Worm (Caenorhabditis elegans): Measurements from ENCODE around the gene Y37D8A.19.

Y37D8A.19 gene

DNA sequence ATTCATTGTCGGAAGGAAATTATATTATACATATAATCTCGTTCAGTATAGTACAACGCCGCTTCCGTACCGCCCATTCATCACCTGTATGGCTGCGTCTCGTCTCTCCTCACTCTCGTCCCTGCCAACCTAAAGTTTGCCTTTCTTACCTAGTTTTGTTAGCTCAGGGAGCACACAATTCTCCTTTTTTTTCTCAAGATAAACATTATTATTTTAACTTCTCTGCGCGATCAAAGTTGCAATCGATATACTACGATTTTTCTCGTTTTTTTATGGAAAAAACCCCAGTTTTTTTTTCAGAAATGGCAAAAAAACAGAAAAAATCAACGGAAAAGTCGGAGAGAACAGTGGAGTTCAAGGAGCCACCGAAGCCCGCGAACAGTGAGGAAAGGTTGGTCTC lies 4.7 kb downstream of the Y37D8A.19 start, which contains the start of gene epg-3:
Gene epg-3 (plus strand): TSS at position 301 of the 400 bp plus-strand sequence.
- TF ChIP-seq klf-2 (GFP tag; conservative IDR thresholded peaks at IDR 0.05), result no peak
- TF ChIP-seq ztf-29 (GFP tag; IDR thresholded peaks at IDR 0.05), result no peak
- TF ChIP-seq med-1 (GFP tag; optimal IDR thresholded peaks at IDR 0.05; ENCODE audit: insufficient read depth), result no peak
- no peak for TF ChIP-seq flt-1 (GFP tag; IDR thresholded peaks at IDR 0.05)
- TF ChIP-seq ref-1 (GFP tag; conservative IDR thresholded peaks at IDR 0.05), result no peak
- TF ChIP-seq tab-1 (GFP tag; IDR thresholded peaks at IDR 0.05), result no peak
- TF ChIP-seq T22C8.4 (GFP tag; IDR thresholded peaks at IDR 0.05), result no peak
- no peak for TF ChIP-seq cog-1 (tag; optimal IDR thresholded peaks at IDR 0.05)
- no peak for TF ChIP-seq ztf-23 (GFP tag; IDR thresholded peaks at IDR 0.05)

DNA sequence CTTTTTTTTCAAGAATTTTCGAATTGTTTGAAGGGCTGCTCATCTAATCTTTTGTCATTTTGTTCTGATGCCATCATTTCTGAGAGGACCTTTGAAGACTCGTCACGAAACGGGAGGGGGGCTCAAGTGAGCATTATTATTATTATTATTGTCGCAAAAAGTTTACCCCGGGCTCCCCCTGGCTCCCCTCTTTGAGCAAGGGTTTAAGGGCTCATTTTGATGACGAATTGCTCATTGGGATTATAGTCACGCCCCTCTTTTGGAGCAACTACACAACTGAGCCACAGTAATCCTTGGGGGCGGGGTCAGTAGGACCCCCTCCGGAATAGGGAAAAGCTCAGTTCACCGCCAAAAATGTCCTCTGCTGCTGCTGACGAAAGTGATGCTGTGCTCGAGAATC lies 12.6 kb downstream of the Y37D8A.19 start, which contains the start of gene unc-25:
Gene unc-25 (plus strand): TSS at position 345 of the 400 bp plus-strand sequence.
- TF ChIP-seq ref-1 (GFP tag; conservative IDR thresholded peaks at IDR 0.05) (no peak), med-1 (GFP tag; optimal IDR thresholded peaks at IDR 0.05; ENCODE audit: insufficient read depth) (no peak), cog-1 (tag; optimal IDR thresholded peaks at IDR 0.05) (no peak), klf-2 (GFP tag; conservative IDR thresholded peaks at IDR 0.05) (no peak), tab-1 (GFP tag; IDR thresholded peaks at IDR 0.05) (no peak), ztf-29 (GFP tag; IDR thresholded peaks at IDR 0.05) (no peak), ztf-23 (GFP tag; IDR thresholded peaks at IDR 0.05) (no peak), T22C8.4 (GFP tag; IDR thresholded peaks at IDR 0.05) (no peak)

DNA sequence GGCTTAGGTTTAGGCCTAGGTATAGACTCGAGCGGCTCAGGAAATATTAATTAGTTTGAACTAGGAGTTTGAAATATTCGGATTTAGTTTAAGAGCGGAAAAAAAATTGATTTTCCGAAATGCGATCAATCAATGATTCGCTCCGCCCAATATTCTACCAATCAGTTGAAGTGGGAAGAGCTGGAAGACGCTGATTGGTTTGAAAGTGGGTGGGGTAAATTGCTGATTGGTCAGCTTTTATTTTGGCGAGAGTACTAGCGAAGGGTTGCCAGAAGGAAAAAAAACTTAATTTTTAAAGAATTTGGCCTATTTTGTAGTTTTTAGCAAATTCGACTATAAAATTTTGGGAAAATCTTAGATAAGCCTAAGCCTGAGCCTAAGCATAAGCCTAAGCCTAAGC lies 14.4 kb downstream of the Y37D8A.19 start:
- no peak for TF ChIP-seq klf-2 (GFP tag; conservative IDR thresholded peaks at IDR 0.05)
- TF ChIP-seq flt-1 (GFP tag; IDR thresholded peaks at IDR 0.05), result no peak
- no peak for TF ChIP-seq ztf-29 (GFP tag; IDR thresholded peaks at IDR 0.05)
- no peak for TF ChIP-seq ref-1 (GFP tag; conservative IDR thresholded peaks at IDR 0.05)
- no peak for TF ChIP-seq cog-1 (tag; optimal IDR thresholded peaks at IDR 0.05)
- no peak for TF ChIP-seq med-1 (GFP tag; optimal IDR thresholded peaks at IDR 0.05; ENCODE audit: insufficient read depth)
- TF ChIP-seq tab-1 (GFP tag; IDR thresholded peaks at IDR 0.05), result no peak
- no peak for TF ChIP-seq T22C8.4 (GFP tag; IDR thresholded peaks at IDR 0.05)
- no peak for TF ChIP-seq ztf-23 (GFP tag; IDR thresholded peaks at IDR 0.05)

DNA sequence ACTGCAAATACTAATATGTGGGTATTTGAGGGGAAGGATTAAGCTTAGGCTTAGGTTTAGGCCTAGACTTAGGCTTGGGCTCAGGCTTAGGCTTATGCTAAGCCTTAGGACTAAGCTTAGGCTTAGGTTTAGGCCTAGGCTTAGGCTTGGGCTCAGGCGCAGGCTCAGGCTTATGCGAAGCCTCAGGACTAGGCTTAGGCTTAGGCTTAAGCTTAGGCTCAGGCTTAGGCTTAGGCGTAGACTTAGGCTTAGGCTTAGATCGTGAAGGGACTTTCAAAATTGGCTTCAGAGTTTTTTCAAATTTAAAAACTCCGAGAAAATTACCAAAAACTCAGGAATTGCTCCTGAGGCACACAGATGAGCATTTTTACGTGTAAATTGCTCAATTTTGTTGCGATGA lies 15.4 kb downstream of the Y37D8A.19 start:
- no peak for TF ChIP-seq ref-1 (GFP tag; conservative IDR thresholded peaks at IDR 0.05)
- peak; percentile 58; the same call in 1 of the 2 replicates for TF ChIP-seq ztf-29 (GFP tag; IDR thresholded peaks at IDR 0.05)

DNA sequence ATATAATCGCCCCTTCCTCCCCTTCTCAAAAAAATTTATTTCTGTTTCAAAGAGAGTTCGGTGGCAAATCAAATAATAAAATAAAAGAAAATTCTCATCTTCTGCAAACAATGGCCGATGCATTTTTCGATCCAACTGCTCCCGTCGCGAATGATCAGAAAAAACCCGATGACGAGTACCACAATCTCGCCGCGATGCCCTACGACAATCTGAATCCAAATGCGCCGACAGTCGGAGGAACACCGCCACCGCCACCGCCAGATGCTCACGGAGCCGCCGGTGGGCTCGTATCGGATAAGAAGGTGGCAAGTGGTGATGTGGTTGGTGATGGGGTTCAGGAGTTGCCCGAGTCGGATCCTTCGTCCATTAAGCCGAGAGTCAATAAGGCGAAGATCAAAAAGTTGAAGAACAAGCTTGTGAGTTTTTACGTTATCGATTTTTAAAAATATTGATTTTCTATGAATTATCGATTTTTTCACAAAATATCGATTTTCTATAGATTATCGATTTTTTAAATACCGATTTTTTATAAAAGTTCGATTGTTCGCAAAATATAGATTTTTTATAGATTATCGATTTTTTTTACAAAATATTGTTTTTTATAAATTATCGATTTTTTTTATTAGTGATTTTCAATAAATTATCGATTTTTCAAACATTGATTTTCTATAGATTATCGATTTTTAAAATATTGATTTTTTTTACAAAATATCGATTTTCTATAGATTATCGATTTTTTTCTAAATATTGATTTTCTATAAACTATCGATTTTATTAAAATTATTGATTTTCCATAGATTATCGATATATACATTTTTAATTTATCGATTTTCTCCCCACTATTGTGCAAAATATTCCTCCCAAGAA lies 21.9 kb downstream of the Y37D8A.19 start, which contains the start of gene Y39E4A.1:
Gene Y39E4A.1 (plus strand): TSS at position 51 of the 867 bp plus-strand sequence.
- TF ChIP-seq med-1 (GFP tag; optimal IDR thresholded peaks at IDR 0.05; ENCODE audit: insufficient read depth) (no peak), tab-1 (GFP tag; IDR thresholded peaks at IDR 0.05) (no peak), ref-1 (GFP tag; conservative IDR thresholded peaks at IDR 0.05) (no peak), ztf-29 (GFP tag; IDR thresholded peaks at IDR 0.05) (no peak), ztf-23 (GFP tag; IDR thresholded peaks at IDR 0.05) (no peak), flt-1 (GFP tag; IDR thresholded peaks at IDR 0.05) (no peak), T22C8.4 (GFP tag; IDR thresholded peaks at IDR 0.05) (peak; percentile 87), cog-1 (tag; optimal IDR thresholded peaks at IDR 0.05) (no peak)

DNA sequence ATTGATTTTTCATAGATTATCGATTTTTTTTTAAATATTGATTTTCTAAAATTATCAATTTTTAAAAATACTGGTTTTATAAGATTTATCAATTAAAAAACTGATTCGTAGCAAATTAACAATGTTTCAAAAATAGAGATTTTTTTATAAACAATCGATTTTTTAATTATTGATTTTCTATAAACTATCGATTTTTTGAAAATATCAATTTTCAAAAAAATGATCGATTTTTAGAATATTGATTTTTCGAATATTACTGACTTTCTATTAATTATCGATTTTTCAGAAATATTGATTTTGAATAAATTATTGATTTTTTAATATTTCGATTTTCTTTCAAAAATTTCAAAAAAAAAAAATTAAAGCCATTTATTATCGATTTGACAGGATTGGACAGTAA lies 22.9 kb downstream of the Y37D8A.19 start:
- TF ChIP-seq T22C8.4 (GFP tag; IDR thresholded peaks at IDR 0.05), result peak; percentile 24
- no peak for TF ChIP-seq ztf-29 (GFP tag; IDR thresholded peaks at IDR 0.05)
- no peak for TF ChIP-seq ztf-23 (GFP tag; IDR thresholded peaks at IDR 0.05)
- TF ChIP-seq med-1 (GFP tag; optimal IDR thresholded peaks at IDR 0.05; ENCODE audit: insufficient read depth), result no peak
- no peak for TF ChIP-seq ref-1 (GFP tag; conservative IDR thresholded peaks at IDR 0.05)

DNA sequence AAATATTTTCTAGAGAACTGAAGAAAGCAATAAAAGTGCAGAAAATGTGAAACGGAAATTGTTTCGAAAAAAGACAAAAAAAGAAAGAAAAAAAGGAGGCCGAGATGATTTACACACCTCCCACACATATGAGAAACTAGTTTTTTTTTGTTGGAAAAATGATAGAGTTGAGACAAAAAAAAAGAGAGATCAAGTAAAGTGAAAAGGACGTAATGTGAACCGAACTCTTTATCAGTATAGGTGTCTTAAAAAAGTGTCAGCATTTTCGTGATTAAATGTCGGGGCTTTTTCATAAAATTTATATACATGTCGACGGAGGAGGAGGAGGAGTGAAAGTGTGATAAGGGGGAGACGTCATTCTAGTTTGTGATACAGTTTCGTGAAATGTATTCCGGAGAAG lies 29.6 kb downstream of the Y37D8A.19 start:
- TF ChIP-seq ztf-23 (GFP tag; IDR thresholded peaks at IDR 0.05), result no peak
- no peak for TF ChIP-seq T22C8.4 (GFP tag; IDR thresholded peaks at IDR 0.05)
- TF ChIP-seq ref-1 (GFP tag; conservative IDR thresholded peaks at IDR 0.05), result no peak
- TF ChIP-seq cog-1 (tag; optimal IDR thresholded peaks at IDR 0.05), result no peak
- no peak for TF ChIP-seq med-1 (GFP tag; optimal IDR thresholded peaks at IDR 0.05; ENCODE audit: insufficient read depth)
- TF ChIP-seq flt-1 (GFP tag; IDR thresholded peaks at IDR 0.05), result no peak
- TF ChIP-seq klf-2 (GFP tag; conservative IDR thresholded peaks at IDR 0.05), result no peak
- no peak for TF ChIP-seq ztf-29 (GFP tag; IDR thresholded peaks at IDR 0.05)
- no peak for TF ChIP-seq tab-1 (GFP tag; IDR thresholded peaks at IDR 0.05)

DNA sequence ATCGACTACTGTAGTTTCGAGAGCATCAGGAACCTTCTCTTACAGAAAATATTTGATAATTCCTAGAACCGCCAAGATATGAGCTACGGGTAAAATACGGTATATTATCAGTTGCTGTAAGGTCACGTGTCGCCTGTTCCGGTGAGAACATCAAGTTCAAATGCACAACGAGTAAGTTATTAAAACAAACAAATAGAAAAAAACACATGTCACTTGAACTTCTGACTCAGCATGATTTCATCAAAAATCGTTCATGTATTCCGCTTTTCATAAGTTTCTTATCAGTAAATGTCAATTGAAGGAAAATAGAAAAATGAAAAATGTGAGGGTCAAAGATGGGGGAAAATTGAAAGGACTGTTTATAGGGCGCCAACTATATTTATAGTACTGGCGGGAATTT lies 31.0 kb downstream of the Y37D8A.19 start:
- TF ChIP-seq T22C8.4 (GFP tag; IDR thresholded peaks at IDR 0.05), result no peak

DNA sequence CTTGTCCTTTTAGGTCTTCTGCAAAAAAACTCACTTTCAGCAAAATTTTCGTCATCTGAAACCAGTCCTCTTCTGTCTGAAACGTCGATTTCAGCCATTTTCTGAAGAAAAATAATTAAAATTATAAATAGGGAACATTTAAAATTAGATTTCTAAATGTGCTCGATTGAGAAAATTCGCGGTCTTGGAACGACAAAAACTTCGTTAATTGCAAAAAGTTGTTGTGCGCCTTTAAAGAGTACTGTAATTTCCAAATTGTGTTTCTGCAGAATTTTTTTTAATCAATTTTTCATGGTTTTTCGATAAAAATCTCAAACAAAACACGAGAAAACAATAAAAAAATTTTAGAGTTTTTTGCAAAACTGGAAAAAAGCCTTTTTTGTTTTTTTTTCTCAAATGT lies 37.2 kb downstream of the Y37D8A.19 start, which contains the start of gene ttm-1:
Gene ttm-1 (minus strand): TSS at position 101 of the 400 bp plus-strand sequence.
- no peak for TF ChIP-seq med-1 (GFP tag; optimal IDR thresholded peaks at IDR 0.05; ENCODE audit: insufficient read depth)
- no peak for TF ChIP-seq cog-1 (tag; optimal IDR thresholded peaks at IDR 0.05)
- no peak for TF ChIP-seq ref-1 (GFP tag; conservative IDR thresholded peaks at IDR 0.05)
- no peak for TF ChIP-seq ztf-29 (GFP tag; IDR thresholded peaks at IDR 0.05)
- TF ChIP-seq klf-2 (GFP tag; conservative IDR thresholded peaks at IDR 0.05), result no peak
- TF ChIP-seq flt-1 (GFP tag; IDR thresholded peaks at IDR 0.05), result no peak
- no peak for TF ChIP-seq tab-1 (GFP tag; IDR thresholded peaks at IDR 0.05)
- no peak for TF ChIP-seq ztf-23 (GFP tag; IDR thresholded peaks at IDR 0.05)
- no peak for TF ChIP-seq T22C8.4 (GFP tag; IDR thresholded peaks at IDR 0.05)

DNA sequence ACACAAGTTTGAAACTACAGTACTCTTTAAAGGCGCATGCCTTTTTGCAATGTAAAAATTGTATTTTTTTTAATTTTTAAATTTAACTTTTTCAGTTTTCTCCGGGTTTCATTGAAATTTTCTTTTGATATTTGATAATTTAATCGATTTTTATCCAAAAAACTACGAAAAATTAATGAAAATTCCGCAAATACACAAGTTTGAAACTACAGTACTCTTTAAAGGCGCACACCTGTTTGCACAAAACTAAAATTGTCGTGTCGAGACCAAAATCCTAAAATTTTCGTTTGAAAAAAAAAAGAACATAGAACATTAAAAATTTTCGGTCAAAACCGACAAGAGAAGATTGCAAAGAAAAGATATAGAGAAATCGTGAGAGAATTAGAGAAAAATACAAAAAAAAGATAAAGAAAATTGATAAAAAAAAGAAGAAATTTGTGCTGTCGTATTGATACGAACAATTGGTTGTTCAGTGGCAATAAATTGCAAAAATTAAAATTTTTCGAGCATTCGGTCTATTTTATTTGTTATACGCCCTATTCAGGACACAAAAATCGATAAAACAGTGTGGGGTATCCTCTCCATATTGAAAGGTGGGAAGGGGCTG lies 37.9 kb downstream of the Y37D8A.19 start:
- peak; percentile 66; the same call in 1 of the 2 replicates for TF ChIP-seq T22C8.4 (GFP tag; IDR thresholded peaks at IDR 0.05)
- TF ChIP-seq flt-1 (GFP tag; IDR thresholded peaks at IDR 0.05), result no peak

Measured in whole organism, midembryonic.